Worm (Caenorhabditis elegans): ENCODE results near the gene F53G2.2.

- no peak for TF ChIP-seq hlh-15 (tag; optimal IDR thresholded peaks at IDR 0.05)
- TF ChIP-seq fkh-10 (GFP tag; optimal IDR thresholded peaks at IDR 0.05): no peak
- no peak for TF ChIP-seq sox-4 (tag; optimal IDR thresholded peaks at IDR 0.05)
- TF ChIP-seq madf-2 (tag; optimal IDR thresholded peaks at IDR 0.05): no peak
- TF ChIP-seq unc-55 (GFP tag; optimal IDR thresholded peaks at IDR 0.05): no peak
- no peak for TF ChIP-seq nhr-11 (tag; optimal IDR thresholded peaks at IDR 0.05)
These were observed 22.8 kb upstream of the F53G2.2 start, which contains the start of gene pqn-42 for ce11 chrII:2458881-2459280.
